Fruit fly (Drosophila melanogaster): ENCODE data around the gene Jig.
A peak's percentile ranks its signal among the peaks of the same experiment; 100 is the strongest.

Jig gene

dm6 chr3R:14597935-14598424 is 37.2 kb downstream of the Jig start (continued):
- TF ChIP-seq CG17385 (GFP tag; optimal IDR thresholded peaks at IDR 0.05): peak; percentile 32
- no peak for TF ChIP-seq Oaz (GFP tag; IDR thresholded peaks at IDR 0.05)
- TF ChIP-seq CG10543 (GFP tag; optimal IDR thresholded peaks at IDR 0.05): no peak
- no peak for TF ChIP-seq Lim3 (GFP tag; IDR thresholded peaks at IDR 0.05)
- no peak for TF ChIP-seq btn (GFP tag; optimal IDR thresholded peaks at IDR 0.05)
- no peak for TF ChIP-seq pnt (GFP tag; optimal IDR thresholded peaks at IDR 0.05)
- no peak for TF ChIP-seq ham (GFP tag; IDR thresholded peaks at IDR 0.05)
- TF ChIP-seq CG6654 (GFP tag; optimal IDR thresholded peaks at IDR 0.05): no peak
- peak; percentile 51 for TF ChIP-seq Blimp-1 (GFP tag; optimal IDR thresholded peaks at IDR 0.05)
- TF ChIP-seq CG17802 (tag; optimal IDR thresholded peaks at IDR 0.05): no peak
- TF ChIP-seq Elba2 (GFP tag; optimal IDR thresholded peaks at IDR 0.05): no peak
- peak; percentile 32 for TF ChIP-seq CG1603 (tag; optimal IDR thresholded peaks at IDR 0.05)
- TF ChIP-seq ranshi (GFP tag; IDR thresholded peaks at IDR 0.05): no peak
- no peak for TF ChIP-seq gcm2 (GFP tag; optimal IDR thresholded peaks at IDR 0.05)
- TF ChIP-seq ash1 (GFP tag; optimal IDR thresholded peaks at IDR 0.05): no peak
- TF ChIP-seq CG34422 (GFP tag; IDR thresholded peaks at IDR 0.05): no peak
- TF ChIP-seq cato (GFP tag; optimal IDR thresholded peaks at IDR 0.05; ENCODE audit: borderline replicate concordance): no peak
- no peak for TF ChIP-seq Rfx (GFP tag; IDR thresholded peaks at IDR 0.05)
- no peak for TF ChIP-seq cas (GFP tag; IDR thresholded peaks at IDR 0.05)
- no peak for TF ChIP-seq sna (GFP tag; IDR thresholded peaks at IDR 0.05; ENCODE audit: partially characterized antibody)
- no peak for TF ChIP-seq CG9932 (GFP tag; IDR thresholded peaks at IDR 0.05)
- no peak for TF ChIP-seq BtbVII (GFP tag; optimal IDR thresholded peaks at IDR 0.05)
- TF ChIP-seq Optix (GFP tag; IDR thresholded peaks at IDR 0.05): no peak
- TF ChIP-seq CG10321 (GFP tag; IDR thresholded peaks at IDR 0.05): no peak
- TF ChIP-seq phol (tag; optimal IDR thresholded peaks at IDR 0.05): peak; percentile 61
- TF ChIP-seq CG12769 (tag; optimal IDR thresholded peaks at IDR 0.05): no peak
- no peak for TF ChIP-seq CG32767 (GFP tag; IDR thresholded peaks at IDR 0.05)
- TF ChIP-seq chinmo (GFP tag; IDR thresholded peaks at IDR 0.05; ENCODE audit: partially characterized antibody): no peak
- no peak for TF ChIP-seq CG11093 (GFP tag; IDR thresholded peaks at IDR 0.05)
- peak; percentile 45 for TF ChIP-seq CG17829 (tag; optimal IDR thresholded peaks at IDR 0.05)
- TF ChIP-seq Pdp1 (GFP tag; optimal IDR thresholded peaks at IDR 0.05): no peak
- peak in 1 of 3 experiments; percentile 56 for TF ChIP-seq lola (GFP tag; optimal IDR thresholded peaks at IDR 0.05)
- TF ChIP-seq kni (GFP tag; optimal IDR thresholded peaks at IDR 0.05): no peak
- TF ChIP-seq zfh2 (GFP tag; optimal IDR thresholded peaks at IDR 0.05): no peak
- TF ChIP-seq CG10267 (tag; optimal IDR thresholded peaks at IDR 0.05): peak; percentile 33
- no peak for TF ChIP-seq CG15601 (tag; optimal IDR thresholded peaks at IDR 0.05)
- no peak for TF ChIP-seq GATAe (GFP tag; conservative IDR thresholded peaks at IDR 0.05)
- TF ChIP-seq CG17328 (GFP tag; IDR thresholded peaks at IDR 0.05): peak; percentile 24; the same call in 1 of the 2 replicates
- no peak for TF ChIP-seq CG3281 (GFP tag; optimal IDR thresholded peaks at IDR 0.05)
- no peak for TF ChIP-seq B-H2 (GFP tag; optimal IDR thresholded peaks at IDR 0.05)
- TF ChIP-seq gsb-n (tag; optimal IDR thresholded peaks at IDR 0.05): peak; percentile 26
- peak; percentile 37; the same call in 1 of the 2 replicates for TF ChIP-seq HLH3B (GFP tag; IDR thresholded peaks at IDR 0.05)
- TF ChIP-seq CG4820 (GFP tag; optimal IDR thresholded peaks at IDR 0.05): peak; percentile 32
- no peak for TF ChIP-seq sqz (GFP tag; optimal IDR thresholded peaks at IDR 0.05)
- TF ChIP-seq NK7.1 (GFP tag; optimal IDR thresholded peaks at IDR 0.05): no peak
- TF ChIP-seq CG31365 (tag; optimal IDR thresholded peaks at IDR 0.05): no peak
- TF ChIP-seq insv (GFP tag; optimal IDR thresholded peaks at IDR 0.05): no peak
- no peak for TF ChIP-seq HHEX (GFP tag; optimal IDR thresholded peaks at IDR 0.05)
- no peak for TF ChIP-seq CG30020 (tag; optimal IDR thresholded peaks at IDR 0.05)
- no peak for TF ChIP-seq wdn (GFP tag; IDR thresholded peaks at IDR 0.05)
- no peak for TF ChIP-seq CTCF (GFP tag; optimal IDR thresholded peaks at IDR 0.05)
- TF ChIP-seq CG1602 (GFP tag; optimal IDR thresholded peaks at IDR 0.05): peak; percentile 22
